Worm (Caenorhabditis elegans) whole organism, L4 larva: ENCODE data around the gene M05D6.5.

Experiments used
- F26F4.8 ChIP-seq: fragments of 200-800 bp; sonication (Bioruptor generic); conservative IDR thresholded peaks from 2 replicates; pipeline ENCODE4 v1.3.6; 2022; ENCODE audit warnings: missing genetic modification characterization, missing compliant biosample characterization
- R02D3.7 ChIP-seq: fragments of 150-350 bp; sonication (generic microtip); optimal IDR thresholded peaks from 3 replicates; lab custom pipeline; 2014; ENCODE audit warnings: missing biosample characterization, missing genetic modification characterization
- T20F7.1 ChIP-seq: fragments of 200-800 bp; sonication (Bioruptor generic); optimal IDR thresholded peaks from 2 replicates; lab custom pipeline; 2018; ENCODE audit warnings: mild to moderate bottlenecking, missing genetic modification characterization, missing compliant biosample characterization
- T26A8.4 ChIP-seq: fragments of 200-800 bp; sonication (Bioruptor generic); IDR thresholded peaks from 2 replicates; pipeline ENCODE4 v1.3.6; 2022; ENCODE audit warnings: missing genetic modification characterization, missing compliant biosample characterization
- Y105C5A.15 ChIP-seq: fragments of 200-800 bp; sonication (Bioruptor generic); IDR thresholded peaks from 2 replicates; pipeline ENCODE4 v1.3.6; 2022; ENCODE audit warnings: missing genetic modification characterization, missing compliant biosample characterization
- aha-1 ChIP-seq: fragments of 150-350 bp; peaks from one replicate; lab custom pipeline; 2014; ENCODE audit warnings: missing biosample characterization, missing genetic modification characterization
- arid-1 ChIP-seq: fragments of 200-800 bp; sonication (Bioruptor generic); conservative IDR thresholded peaks from 2 replicates; pipeline ENCODE4 v1.3.6; 2022; ENCODE audit warnings: missing genetic modification reagents, missing genetic modification characterization, missing compliant biosample characterization
- ceh-20 ChIP-seq: fragments of 200-800 bp; sonication (Bioruptor generic); IDR thresholded peaks from 2 replicates; pipeline ENCODE4 v1.3.6; 2022; ENCODE audit warnings: missing genetic modification reagents, missing genetic modification characterization, missing compliant biosample characterization
- ceh-28 ChIP-seq: fragments of 150-350 bp; optimal IDR thresholded peaks from 2 replicates; lab custom pipeline; 2014; ENCODE audit warnings: missing biosample characterization, missing genetic modification reagents, missing genetic modification characterization
- cey-2 ChIP-seq: sonication (generic microtip); optimal IDR thresholded peaks from 3 replicates; lab custom pipeline; 2017; ENCODE audit warnings: missing genetic modification characterization, mild to moderate bottlenecking, missing compliant biosample characterization, antibody characterized with exemption, borderline replicate concordance; ENCODE audit not compliant: insufficient read depth
- ctbp-1 ChIP-seq: fragments of 200-800 bp; sonication (Bioruptor generic); IDR thresholded peaks from 2 replicates; pipeline ENCODE4 v1.3.6; 2022; ENCODE audit warnings: missing genetic modification reagents, missing genetic modification characterization, missing compliant biosample characterization
- daf-16 ChIP-seq, 3 experiments: sonication (generic microtip); optimal IDR thresholded peaks; 2 replicates each; lab custom pipeline; 2016 to 2017; ENCODE audit warnings: missing genetic modification characterization in 3 of 3, missing genetic modification reagents in 3 of 3, mild to moderate bottlenecking in 2 of 3, missing compliant biosample characterization in 2 of 3, missing biosample characterization in 1 of 3, moderate library complexity in 1 of 3
- daf-19 ChIP-seq: fragments of 200-800 bp; sonication (Bioruptor generic); conservative IDR thresholded peaks from 2 replicates; pipeline ENCODE4 v1.3.6; 2022; ENCODE audit warnings: missing genetic modification characterization, missing compliant biosample characterization
- dmd-6 ChIP-seq: fragments of 200-800 bp; sonication (Bioruptor generic); IDR thresholded peaks from 2 replicates; pipeline ENCODE4 v1.3.6; 2022; ENCODE audit warnings: missing genetic modification reagents, missing genetic modification characterization, missing compliant biosample characterization
- dmd-8 ChIP-seq: fragments of 200-800 bp; sonication (Bioruptor generic); IDR thresholded peaks from 2 replicates; pipeline ENCODE4 v1.3.6; 2022; ENCODE audit warnings: missing genetic modification characterization, missing compliant biosample characterization
- dve-1 ChIP-seq: sonication (generic microtip); optimal IDR thresholded peaks from 2 replicates; lab custom pipeline; 2017; ENCODE audit warnings: antibody characterized with exemption, mild to moderate bottlenecking, missing genetic modification characterization, missing compliant biosample characterization; ENCODE audit not compliant: insufficient read depth
- egl-43 ChIP-seq: fragments of 200-800 bp; sonication (Bioruptor generic); IDR thresholded peaks from 2 replicates; pipeline ENCODE4 v1.3.6; 2022; ENCODE audit warnings: missing genetic modification reagents, missing genetic modification characterization, missing compliant biosample characterization
- hlh-11 ChIP-seq: fragments of 200-800 bp; sonication (Bioruptor generic); optimal IDR thresholded peaks from 2 replicates; lab custom pipeline; 2018; ENCODE audit warnings: mild to moderate bottlenecking, missing genetic modification characterization, missing compliant biosample characterization
- hlh-30 ChIP-seq: sonication (generic microtip); optimal IDR thresholded peaks from 2 replicates; lab custom pipeline; 2017; ENCODE audit warnings: antibody characterized with exemption, mild to moderate bottlenecking, missing genetic modification characterization, missing compliant biosample characterization; ENCODE audit not compliant: insufficient read depth
- jun-1 ChIP-seq: fragments of 150-350 bp; optimal IDR thresholded peaks from 2 replicates; lab custom pipeline; 2014; ENCODE audit warnings: missing biosample characterization, missing genetic modification reagents, missing genetic modification characterization
- lin-29 ChIP-seq: fragments of 200-800 bp; sonication (Bioruptor generic); IDR thresholded peaks from 2 replicates; pipeline ENCODE4 v1.3.6; 2022; ENCODE audit warnings: missing genetic modification reagents, missing genetic modification characterization, missing compliant biosample characterization
- lin-39 ChIP-seq: fragments of 150-350 bp; optimal IDR thresholded peaks from 2 replicates; lab custom pipeline; 2014; ENCODE audit warnings: missing biosample characterization, missing genetic modification reagents, missing genetic modification characterization
- lsy-2 ChIP-seq, 2 experiments: fragments of 150-350 bp in 1 of 2; sonication (generic microtip) in 1 of 2; optimal IDR thresholded peaks; 2 replicates each; lab custom pipeline; 2014 to 2017; ENCODE audit warnings: missing biosample characterization in 2 of 2, missing genetic modification characterization in 2 of 2
- mdl-1 ChIP-seq, 2 experiments: fragments of 150-350 bp in 1 of 2; sonication (generic microtip) in 1 of 2; optimal IDR thresholded peaks; 2 replicates each; lab custom pipeline; 2014 to 2017; ENCODE audit warnings: missing biosample characterization in 2 of 2, missing genetic modification characterization in 2 of 2
- nhr-10 ChIP-seq: fragments of 150-350 bp; optimal IDR thresholded peaks from 2 replicates; lab custom pipeline; 2014; ENCODE audit warnings: missing biosample characterization, missing genetic modification characterization
- nhr-111 ChIP-seq: fragments of 200-800 bp; sonication (Bioruptor generic); optimal IDR thresholded peaks from 2 replicates; lab custom pipeline; 2018; ENCODE audit warnings: mild to moderate bottlenecking, missing genetic modification characterization, missing compliant biosample characterization
- nhr-25 ChIP-seq: sonication (generic microtip); optimal IDR thresholded peaks from 2 replicates; lab custom pipeline; 2017; ENCODE audit warnings: missing genetic modification characterization, mild to moderate bottlenecking, missing compliant biosample characterization, antibody characterized with exemption, moderate library complexity, borderline replicate concordance; ENCODE audit not compliant: insufficient read depth
- nhr-28 ChIP-seq: fragments of 150-350 bp; optimal IDR thresholded peaks from 2 replicates; lab custom pipeline; 2014; ENCODE audit warnings: missing biosample characterization, missing genetic modification characterization
- nhr-48 ChIP-seq: sonication (generic microtip); optimal IDR thresholded peaks from 2 replicates; lab custom pipeline; 2016; ENCODE audit warnings: mild to moderate bottlenecking, missing genetic modification characterization, missing compliant biosample characterization
- nhr-76 ChIP-seq: fragments of 150-350 bp; optimal IDR thresholded peaks from 2 replicates; lab custom pipeline; 2014; ENCODE audit warnings: missing biosample characterization, missing genetic modification characterization
- pha-4 ChIP-seq, 2 experiments: fragments of 150-350 bp in 1 of 2; fragments of 200-800 bp in 1 of 2; sonication (Bioruptor generic) in 1 of 2; IDR thresholded peaks in 1 of 2; optimal IDR thresholded peaks in 1 of 2; 2 replicates each; pipeline versions ENCODE4 v1.3.6 to Lab custom; 2014 to 2022; ENCODE audit warnings: missing genetic modification characterization in 2 of 2, missing genetic modification reagents in 2 of 2, missing biosample characterization in 1 of 2, missing compliant biosample characterization in 1 of 2
- saeg-2 ChIP-seq: fragments of 200-800 bp; sonication (Bioruptor generic); IDR thresholded peaks from 2 replicates; pipeline ENCODE4 v1.3.6; 2022; ENCODE audit warnings: missing genetic modification reagents, missing genetic modification characterization, missing compliant biosample characterization
- spr-1 ChIP-seq: sonication (generic microtip); optimal IDR thresholded peaks from 2 replicates; lab custom pipeline; 2016; ENCODE audit warnings: mild to moderate bottlenecking, missing genetic modification characterization, missing compliant biosample characterization
- unc-39 ChIP-seq: sonication (generic microtip); optimal IDR thresholded peaks from 2 replicates; lab custom pipeline; 2017; ENCODE audit warnings: missing biosample characterization, missing genetic modification characterization
- unc-62 ChIP-seq, 3 experiments: fragments of 150-350 bp in 1 of 3; sonication (generic microtip); optimal IDR thresholded peaks in 2 of 3; peaks in 1 of 3; 1 replicate in 1 of 3; 2 replicates in 2 of 3; lab custom pipeline; 2014 to 2017; ENCODE audit warnings: missing biosample characterization in 3 of 3, missing genetic modification characterization in 3 of 3, missing genetic modification reagents in 3 of 3, missing genotype in 1 of 3
- vab-7 ChIP-seq: fragments of 200-800 bp; sonication (Bioruptor generic); IDR thresholded peaks from 2 replicates; pipeline ENCODE4 v1.3.6; 2022; ENCODE audit warnings: missing genetic modification reagents, missing genetic modification characterization, missing compliant biosample characterization
- zag-1 ChIP-seq: fragments of 150-350 bp; optimal IDR thresholded peaks from 2 replicates; lab custom pipeline; 2014; ENCODE audit warnings: missing biosample characterization, missing genetic modification characterization
- zfp-2 ChIP-seq: sonication (generic microtip); optimal IDR thresholded peaks from 2 replicates; lab custom pipeline; 2016; ENCODE audit warnings: mild to moderate bottlenecking, missing genetic modification characterization, missing compliant biosample characterization
- zip-11 ChIP-seq: fragments of 200-800 bp; sonication (Bioruptor generic); IDR thresholded peaks from 2 replicates; pipeline ENCODE4 v1.3.6; 2022; ENCODE audit warnings: missing genetic modification characterization, missing compliant biosample characterization
- zip-2 ChIP-seq: fragments of 150-350 bp; optimal IDR thresholded peaks from 2 replicates; lab custom pipeline; 2014; ENCODE audit warnings: missing biosample characterization, missing genetic modification characterization
- ztf-11 ChIP-seq: fragments of 150-350 bp; optimal IDR thresholded peaks from 2 replicates; lab custom pipeline; 2014; ENCODE audit warnings: missing biosample characterization, missing genetic modification characterization
- ztf-7 ChIP-seq: fragments of 150-350 bp; optimal IDR thresholded peaks from 2 replicates; lab custom pipeline; 2014; ENCODE audit warnings: missing biosample characterization, missing genetic modification characterization

Gene M05D6.5

ce11 chrII:8506759-8507158, 24.8 kb upstream of the M05D6.5 start:
- TF ChIP-seq nhr-111 (GFP tag; lab: Kevin White, UChicago) (no peak), zip-2 (tag; lab: Kevin White, UChicago) (no peak), Y105C5A.15 (GFP tag; lab: Robert Waterston, UW) (no peak), unc-39 (no peak), nhr-48 (peak; percentile 21), nhr-10 (tag; lab: Kevin White, UChicago) (no peak), nhr-76 (tag; lab: Kevin White, UChicago) (no peak), lin-39 (tag; lab: Kevin White, UChicago) (no peak), ceh-28 (tag; lab: Kevin White, UChicago) (no peak), saeg-2 (GFP tag; lab: Robert Waterston, UW) (no peak), ztf-11 (tag; lab: Kevin White, UChicago) (no peak), cey-2 (tag; lab: Kevin White, UChicago) (no peak), pha-4 (GFP tag; IDR thresholded peaks at IDR 0.05; lab: Robert Waterston, UW) (no peak), pha-4 (tag; optimal IDR thresholded peaks at IDR 0.05; lab: Kevin White, UChicago) (no peak), daf-19 (GFP tag; lab: Robert Waterston, UW) (no peak), R02D3.7 (tag; lab: Kevin White, UChicago) (no peak), dmd-6 (GFP tag; lab: Robert Waterston, UW) (peak; percentile 56; the same call in 1 of the 2 replicates), zag-1 (tag; lab: Kevin White, UChicago) (no peak), nhr-28 (peak; percentile 16), mdl-1 (tag; optimal IDR thresholded peaks at IDR 0.05; lab: Kevin White, UChicago) (no peak), T26A8.4 (GFP tag; lab: Robert Waterston, UW) (no peak), zfp-2 (no peak), jun-1 (tag; lab: Kevin White, UChicago) (no peak), F26F4.8 (no peak), hlh-11 (tag; lab: Kevin White, UChicago) (peak; percentile 2), daf-16 (GFP tag; optimal IDR thresholded peaks at IDR 0.05; lab: Kevin White, UChicago) (no peak), daf-16 (tag; optimal IDR thresholded peaks at IDR 0.05; lab: Kevin White, UChicago) (peak; percentile 35), nhr-25 (tag; lab: Kevin White, UChicago) (no peak), spr-1 (tag; lab: Kevin White, UChicago) (no peak), dmd-8 (GFP tag; lab: Robert Waterston, UW) (no peak), arid-1 (GFP tag; lab: Robert Waterston, UW) (no peak), ztf-7 (tag; lab: Kevin White, UChicago) (no peak), vab-7 (GFP tag; lab: Robert Waterston, UW) (no peak), zip-11 (no peak), ctbp-1 (GFP tag; lab: Robert Waterston, UW) (no peak), lin-29 (no peak), dve-1 (tag; lab: Kevin White, UChicago) (peak; percentile 67), unc-62 (GFP tag; optimal IDR thresholded peaks at IDR 0.05 in 1 of 2; lab: Kevin White, UChicago) (peak in 1 of 2 experiments; percentile 87), unc-62 (tag; optimal IDR thresholded peaks at IDR 0.05; lab: Kevin White, UChicago) (no peak)

- TF ChIP-seq dve-1 (tag; lab: Kevin White, UChicago) (peak; percentile 16), unc-62 (GFP tag; optimal IDR thresholded peaks at IDR 0.05 in 1 of 2; lab: Kevin White, UChicago) (peak in 1 of 2 experiments; percentile 94), unc-62 (tag; optimal IDR thresholded peaks at IDR 0.05; lab: Kevin White, UChicago) (no peak), T20F7.1 (GFP tag; lab: Kevin White, UChicago) (no peak), lsy-2 (tag; optimal IDR thresholded peaks at IDR 0.05; lab: Kevin White, UChicago) (peak in 1 of 2 experiments; percentile 9), egl-43 (GFP tag; lab: Robert Waterston, UW) (no peak), hlh-30 (tag; lab: Kevin White, UChicago) (peak; percentile 51), nhr-48 (no peak), hlh-11 (tag; lab: Kevin White, UChicago) (no peak), ceh-20 (GFP tag; lab: Robert Waterston, UW) (0 out of 2 replicates have a peak, but pooled peaks have one; percentile 11), aha-1 (tag; lab: Kevin White, UChicago) (peak; percentile 78), nhr-28 (peak; percentile 43)
Measured at ce11 chrII:8504074-8504724, 22.2 kb upstream of the M05D6.5 start.
